Fruit fly (Drosophila melanogaster): Measurements from ENCODE around the gene CheB38a.
A peak's percentile ranks its signal among the peaks of the same experiment; 100 is the strongest.

The CheB38a gene

DNA sequence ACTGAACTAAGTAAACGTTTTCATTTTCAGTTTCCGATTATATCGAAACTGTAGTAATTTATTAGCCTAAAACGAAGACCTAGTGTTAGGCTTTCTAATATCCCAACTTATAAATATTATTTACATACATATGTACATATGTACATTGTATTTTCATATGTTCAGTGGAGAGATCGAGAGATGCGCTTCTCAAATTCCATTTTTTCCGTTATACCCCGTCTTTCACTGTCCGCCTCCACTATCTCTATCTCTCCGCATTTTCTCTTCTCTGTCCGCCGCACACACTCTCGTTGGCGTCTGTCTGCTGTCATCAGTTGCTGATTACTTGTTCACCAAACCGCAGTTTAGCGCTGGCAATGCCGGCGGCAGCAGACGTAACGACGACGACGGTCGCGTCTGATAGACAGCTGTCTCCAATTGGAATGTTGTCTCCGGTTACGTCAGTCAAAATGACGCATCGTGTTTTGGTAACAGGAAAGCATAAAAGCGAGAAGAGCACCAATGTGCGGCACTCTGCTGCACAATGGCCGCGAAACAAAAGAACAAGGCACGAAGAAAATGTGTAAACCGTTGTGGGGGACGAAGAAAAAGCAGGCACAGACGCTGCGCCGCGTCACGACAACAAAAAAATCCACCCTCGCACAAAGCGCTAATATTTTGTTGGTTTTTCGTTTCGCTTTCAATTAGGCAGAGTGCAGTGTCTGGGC, 4.3 kb upstream of the CheB38a start, which contains the start of gene CG9331 (continued):
- TF ChIP-seq Blimp-1 (GFP tag; optimal IDR thresholded peaks at IDR 0.05) (peak; percentile 76), CG6791 (GFP tag; IDR thresholded peaks at IDR 0.05; ENCODE audit: partially characterized antibody) (peak; percentile 63), ato (GFP tag; IDR thresholded peaks at IDR 0.05; ENCODE audit: partially characterized antibody) (peak; percentile 59; the same call in 1 of the 2 replicates), GATAe (GFP tag; conservative IDR thresholded peaks at IDR 0.05) (no peak), Atf-2 (GFP tag; optimal IDR thresholded peaks at IDR 0.05) (no peak), Rfx (GFP tag; IDR thresholded peaks at IDR 0.05) (no peak), chm (GFP tag; IDR thresholded peaks at IDR 0.05) (peak; percentile 64; the same call in 1 of the 2 replicates), tap (tag; optimal IDR thresholded peaks at IDR 0.05) (no peak), CG31224 (GFP tag; IDR thresholded peaks at IDR 0.05) (peak; percentile 100), CG17829 (tag; optimal IDR thresholded peaks at IDR 0.05) (peak; percentile 87), CG31388 (GFP tag; optimal IDR thresholded peaks at IDR 0.05) (no peak), ab (GFP tag; optimal IDR thresholded peaks at IDR 0.05) (no peak), aop (GFP tag; IDR thresholded peaks at IDR 0.05) (no peak), MBD-R2 (GFP tag; IDR thresholded peaks at IDR 0.05) (peak; percentile 24; the same call in 1 of the 2 replicates), CG7271 (tag; optimal IDR thresholded peaks at IDR 0.05) (no peak), CG9932 (GFP tag; IDR thresholded peaks at IDR 0.05) (peak; percentile 20; the same call in 1 of the 2 replicates), wdn (GFP tag; IDR thresholded peaks at IDR 0.05) (no peak), pum (GFP tag; optimal IDR thresholded peaks at IDR 0.05) (no peak), nerfin-2 (GFP tag; IDR thresholded peaks at IDR 0.05; ENCODE audit: partially characterized antibody) (peak; percentile 53; the same call in 1 of the 2 replicates), CG17568 (GFP tag; optimal IDR thresholded peaks at IDR 0.05) (no peak), CG17186 (GFP tag; optimal IDR thresholded peaks at IDR 0.05) (no peak), unc-4 (GFP tag; IDR thresholded peaks at IDR 0.05; ENCODE audit: partially characterized antibody) (peak; percentile 38), seq (GFP tag; IDR thresholded peaks at IDR 0.05) (no peak), CG9215 (GFP tag; IDR thresholded peaks at IDR 0.05) (peak; percentile 84), Doc3 (GFP tag; IDR thresholded peaks at IDR 0.05; ENCODE audit: partially characterized antibody) (no peak; the same call in 2 of the 3 replicates), CG18619 (GFP tag; optimal IDR thresholded peaks at IDR 0.05) (no peak), ap (GFP tag; IDR thresholded peaks at IDR 0.05) (no peak), Awh (GFP tag; IDR thresholded peaks at IDR 0.05) (no peak), CG6175 (GFP tag; IDR thresholded peaks at IDR 0.05) (peak; percentile 58; the same call in 1 of the 3 replicates), odd (GFP tag; optimal IDR thresholded peaks at IDR 0.05) (no peak), CG4404 (GFP tag; IDR thresholded peaks at IDR 0.05) (no peak), caup (GFP tag; optimal IDR thresholded peaks at IDR 0.05; ENCODE audit: severe bottlenecking) (no peak), vnd (GFP tag; IDR thresholded peaks at IDR 0.05; ENCODE audit: partially characterized antibody) (peak; percentile 56; the same call in 1 of the 3 replicates), CG11398 (GFP tag; optimal IDR thresholded peaks at IDR 0.05) (no peak), CG4360 (GFP tag; IDR thresholded peaks at IDR 0.05) (peak; percentile 59), eve (GFP tag; optimal IDR thresholded peaks at IDR 0.05) (peak in 1 of 2 experiments; percentile 62), CG15514 (GFP tag; optimal IDR thresholded peaks at IDR 0.05) (no peak), sens-2 (GFP tag; IDR thresholded peaks at IDR 0.05) (no peak), CG3407 (GFP tag; optimal IDR thresholded peaks at IDR 0.05) (no peak), Gug (GFP tag; IDR thresholded peaks at IDR 0.05) (no peak), sna (GFP tag; IDR thresholded peaks at IDR 0.05; ENCODE audit: partially characterized antibody) (peak; percentile 54; the same call in 1 of the 2 replicates), nau (GFP tag; optimal IDR thresholded peaks at IDR 0.05) (peak; percentile 24), CG3281 (GFP tag; optimal IDR thresholded peaks at IDR 0.05) (no peak), crol (GFP tag; IDR thresholded peaks at IDR 0.05) (peak; percentile 70), CG12071 (GFP tag; optimal IDR thresholded peaks at IDR 0.05) (peak; percentile 29), pan (optimal IDR thresholded peaks at IDR 0.05) (no peak), pan (GFP tag; optimal IDR thresholded peaks at IDR 0.05 in 1 of 2, IDR thresholded peaks at IDR 0.05 in 1 of 2) (no peak), HLH54F (GFP tag; optimal IDR thresholded peaks at IDR 0.05) (no peak)

Measured in whole organism, embryonic.